Fruit fly (Drosophila melanogaster): ENCODE results near the gene CG13484.

- TF ChIP-seq spab (GFP tag; optimal IDR thresholded peaks at IDR 0.05), result no peak
- no peak for TF ChIP-seq dac (GFP tag; optimal IDR thresholded peaks at IDR 0.05)
- TF ChIP-seq CG6276 (GFP tag; optimal IDR thresholded peaks at IDR 0.05), result no peak
- TF ChIP-seq CG10631 (GFP tag; optimal IDR thresholded peaks at IDR 0.05), result no peak
- TF ChIP-seq CG7368 (GFP tag; optimal IDR thresholded peaks at IDR 0.05), result no peak
- no peak for TF ChIP-seq lz (GFP tag; optimal IDR thresholded peaks at IDR 0.05)
- no peak for TF ChIP-seq CG8632 (GFP tag; optimal IDR thresholded peaks at IDR 0.05)
These were observed 36.6 kb upstream of the CG13484 start for dm6 chr3L:14089516-14089915.
